Worm (Caenorhabditis elegans) whole organism, young adult: ENCODE data around the gene sup-26.

Experiments
- F33H1.4 ChIP-seq: fragments of 200-800 bp; sonication (Bioruptor generic); IDR thresholded peaks from 2 replicates; pipeline ENCODE4 v1.3.6; 2022; ENCODE audit warnings: missing genetic modification reagents, missing genetic modification characterization, missing compliant biosample characterization
- F49E8.2 ChIP-seq: sonication (generic microtip); optimal IDR thresholded peaks from 3 replicates; lab custom pipeline; 2017; ENCODE audit warnings: missing genetic modification characterization, mild to moderate bottlenecking, missing compliant biosample characterization, antibody characterized with exemption, moderate library complexity; ENCODE audit not compliant: insufficient read depth
- ZK185.1 ChIP-seq: sonication (generic microtip); optimal IDR thresholded peaks from 2 replicates; lab custom pipeline; 2016; ENCODE audit warnings: mild to moderate bottlenecking, missing genetic modification characterization, missing compliant biosample characterization; ENCODE audit not compliant: poor library complexity, severe bottlenecking
- attf-3 ChIP-seq: fragments of 200-800 bp; sonication (Bioruptor generic); conservative IDR thresholded peaks from 2 replicates; pipeline ENCODE4 v1.3.6; 2022; ENCODE audit warnings: missing genetic modification reagents, missing genetic modification characterization, missing compliant biosample characterization
- ccch-3 ChIP-seq: fragments of 200-800 bp; sonication (Bioruptor generic); optimal IDR thresholded peaks from 2 replicates; lab custom pipeline; 2018; ENCODE audit warnings: mild to moderate bottlenecking, missing genetic modification characterization, missing compliant biosample characterization
- die-1 ChIP-seq: sonication (generic microtip); optimal IDR thresholded peaks from 2 replicates; lab custom pipeline; 2016; ENCODE audit warnings: missing genotype, mild to moderate bottlenecking, missing genetic modification characterization, missing compliant biosample characterization
- egl-44 ChIP-seq: fragments of 200-800 bp; sonication (Bioruptor generic); IDR thresholded peaks from 2 replicates; pipeline ENCODE4 v1.3.6; 2022; ENCODE audit warnings: missing genetic modification reagents, missing genetic modification characterization, missing compliant biosample characterization
- hlh-12 ChIP-seq: sonication (generic microtip); optimal IDR thresholded peaks from 2 replicates; lab custom pipeline; 2016; ENCODE audit warnings: missing genetic modification characterization, missing compliant biosample characterization
- mes-4 ChIP-seq: sonication (generic microtip); optimal IDR thresholded peaks from 2 replicates; lab custom pipeline; 2016; ENCODE audit warnings: missing genotype, missing genetic modification characterization, missing compliant biosample characterization
- nhr-179 ChIP-seq: sonication (generic microtip); optimal IDR thresholded peaks from 2 replicates; lab custom pipeline; 2016; ENCODE audit warnings: mild to moderate bottlenecking, missing genetic modification characterization, missing compliant biosample characterization
- snpc-4 ChIP-seq, 5 experiments: fragments of 150-350 bp in 1 of 5; sonication (generic microtip) in 4 of 5; optimal IDR thresholded peaks; 2 replicates each; lab custom pipeline; 2014 to 2018; ENCODE audit warnings: missing genetic modification characterization in 5 of 5, missing biosample characterization in 3 of 5, antibody characterized with exemption in 2 of 5, mild to moderate bottlenecking in 2 of 5, missing compliant biosample characterization in 2 of 5, missing genotype in 2 of 5, moderate library complexity in 2 of 5, missing genetic modification reagents in 1 of 5
- unc-62 ChIP-seq: fragments of 150-350 bp; optimal IDR thresholded peaks from 2 replicates; lab custom pipeline; 2014; ENCODE audit warnings: missing biosample characterization, missing genetic modification reagents, missing genetic modification characterization

DNA sequence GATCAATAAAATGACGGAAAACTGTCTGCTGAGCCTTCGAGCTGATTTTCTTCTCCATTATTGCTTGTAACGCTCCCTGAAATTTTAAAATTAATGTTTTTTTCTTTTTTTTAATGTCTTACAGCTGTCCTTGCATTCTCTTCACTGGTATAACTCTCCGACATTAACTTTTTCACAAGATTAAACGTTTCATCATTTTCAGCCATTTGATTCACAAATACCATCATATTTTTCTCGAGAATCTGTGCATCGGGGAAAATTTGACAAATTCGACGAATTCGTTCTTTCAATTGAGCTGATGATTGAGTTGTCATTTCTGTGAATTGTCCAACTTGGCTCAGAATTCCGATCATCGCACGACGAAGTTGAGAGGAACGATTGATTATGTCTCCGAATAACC is 29.3 kb upstream of the sup-26 start:
- no peak for TF ChIP-seq ccch-3
- no peak for TF ChIP-seq F49E8.2
- no peak for TF ChIP-seq hlh-12 (tag; lab: Kevin White, UChicago)
- no peak for TF ChIP-seq snpc-4 (GFP tag; optimal IDR thresholded peaks at IDR 0.05; lab: Kevin White, UChicago)
- no peak for TF ChIP-seq snpc-4 (tag; optimal IDR thresholded peaks at IDR 0.05; lab: Kevin White, UChicago)
- TF ChIP-seq egl-44 (GFP tag; lab: Robert Waterston, UW): no peak
- TF ChIP-seq ZK185.1 (tag; lab: Kevin White, UChicago): no peak
- TF ChIP-seq nhr-179 (tag; lab: Kevin White, UChicago): no peak
- no peak for TF ChIP-seq die-1
- TF ChIP-seq attf-3 (GFP tag; lab: Robert Waterston, UW): no peak
- TF ChIP-seq unc-62 (GFP tag; lab: Kevin White, UChicago): no peak
- TF ChIP-seq mes-4 (tag; lab: Kevin White, UChicago): no peak
- TF ChIP-seq F33H1.4 (GFP tag; lab: Robert Waterston, UW): no peak
